Fruit fly (Drosophila melanogaster) whole organism, adult: ENCODE data around the gene pont.
A peak's percentile ranks its signal among the peaks of the same experiment; 100 is the strongest.

Source experiments
- CG11617 ChIP-seq: fragments of 200-800 bp; sonication (Bioruptor generic); optimal IDR thresholded peaks from 2 replicates; lab custom pipeline; 2017; ENCODE audit warnings: mild to moderate bottlenecking, missing biosample characterization, missing genetic modification reagents, missing genetic modification characterization
- CG12768 ChIP-seq: fragments of 200-800 bp; sonication (Bioruptor generic); optimal IDR thresholded peaks from 2 replicates; lab custom pipeline; 2017; ENCODE audit warnings: missing biosample characterization, missing genetic modification characterization, mild to moderate bottlenecking, moderate library complexity, missing genetic modification reagents
- CG14711 ChIP-seq: fragments of 200-800 bp; sonication (Bioruptor generic); optimal IDR thresholded peaks from 2 replicates; lab custom pipeline; 2018; ENCODE audit warnings: missing biosample characterization, mild to moderate bottlenecking, missing genetic modification characterization, moderate library complexity
- CG1620 ChIP-seq: fragments of 200-800 bp; sonication (Bioruptor generic); optimal IDR thresholded peaks from 2 replicates; lab custom pipeline; 2016; ENCODE audit warnings: missing biosample characterization, missing genetic modification characterization
- CG33017 ChIP-seq: fragments of 200-800 bp; sonication (Bioruptor generic); optimal IDR thresholded peaks from 2 replicates; lab custom pipeline; 2018; ENCODE audit warnings: missing biosample characterization, mild to moderate bottlenecking, missing genetic modification characterization, moderate library complexity
- CG5204 ChIP-seq: fragments of 200-800 bp; sonication (Bioruptor generic); optimal IDR thresholded peaks from 2 replicates; lab custom pipeline; 2016; ENCODE audit warnings: missing biosample characterization, missing genetic modification characterization
- CG7045 ChIP-seq: fragments of 200-800 bp; sonication (Bioruptor generic); optimal IDR thresholded peaks from 2 replicates; lab custom pipeline; 2017; ENCODE audit warnings: missing biosample characterization, mild to moderate bottlenecking, missing genetic modification characterization
- CG7101 ChIP-seq: fragments of 200-800 bp; sonication (Bioruptor generic); optimal IDR thresholded peaks from 2 replicates; lab custom pipeline; 2018; ENCODE audit warnings: missing biosample characterization, mild to moderate bottlenecking, missing genetic modification characterization, moderate library complexity
- Clk ChIP-seq: fragments of 200-800 bp; sonication (Bioruptor generic); optimal IDR thresholded peaks from 2 replicates; lab custom pipeline; 2017; ENCODE audit warnings: missing biosample characterization, missing genetic modification characterization
- Crg-1 ChIP-seq: fragments of 200-800 bp; sonication (Bioruptor generic); optimal IDR thresholded peaks from 2 replicates; lab custom pipeline; 2016; ENCODE audit warnings: missing biosample characterization, missing genetic modification characterization
- Hr96 ChIP-seq: fragments of 200-800 bp; sonication (Bioruptor generic); optimal IDR thresholded peaks from 2 replicates; lab custom pipeline; 2016; ENCODE audit warnings: missing biosample characterization, missing genetic modification characterization
- Mnt ChIP-seq: fragments of 200-800 bp; sonication (Bioruptor generic); optimal IDR thresholded peaks from 2 replicates; lab custom pipeline; 2016; ENCODE audit warnings: missing biosample characterization, mild to moderate bottlenecking, missing genetic modification characterization
- bab1 ChIP-seq: fragments of 200-800 bp; sonication (Bioruptor generic); optimal IDR thresholded peaks from 3 replicates; lab custom pipeline; 2019; ENCODE audit warnings: missing biosample characterization, mild to moderate bottlenecking, missing genetic modification characterization, moderate library complexity
- cic ChIP-seq: fragments of 200-800 bp; sonication (Bioruptor generic); optimal IDR thresholded peaks from 2 replicates; lab custom pipeline; 2017; ENCODE audit warnings: missing biosample characterization, mild to moderate bottlenecking, missing genetic modification characterization, moderate library complexity
- cnc ChIP-seq, 2 experiments: fragments of >200 bp; optimal IDR thresholded peaks; 2 replicates each; lab custom pipeline; 2017
- kay ChIP-seq: fragments of 200-800 bp; sonication (Bioruptor generic); peaks from one replicate; lab custom pipeline; 2016; ENCODE audit warnings: missing biosample characterization, missing genetic modification characterization, borderline replicate concordance
- ovo ChIP-seq: fragments of 200-800 bp; sonication (Bioruptor generic); optimal IDR thresholded peaks from 2 replicates; lab custom pipeline; 2016; ENCODE audit warnings: missing biosample characterization, missing genetic modification characterization
- pad ChIP-seq: fragments of 200-800 bp; sonication (Bioruptor generic); optimal IDR thresholded peaks from 3 replicates; lab custom pipeline; 2017; ENCODE audit warnings: missing biosample characterization, missing genetic modification characterization, mild to moderate bottlenecking, moderate library complexity, missing genetic modification reagents
- tj ChIP-seq: fragments of 200-800 bp; sonication (Bioruptor generic); optimal IDR thresholded peaks from 3 replicates; lab custom pipeline; 2017; ENCODE audit warnings: missing biosample characterization, mild to moderate bottlenecking, missing genetic modification characterization, moderate library complexity
- toe ChIP-seq: fragments of 200-800 bp; sonication (Bioruptor generic); optimal IDR thresholded peaks from 2 replicates; lab custom pipeline; 2016; ENCODE audit warnings: missing biosample characterization, missing genetic modification characterization

Gene pont

DNA sequence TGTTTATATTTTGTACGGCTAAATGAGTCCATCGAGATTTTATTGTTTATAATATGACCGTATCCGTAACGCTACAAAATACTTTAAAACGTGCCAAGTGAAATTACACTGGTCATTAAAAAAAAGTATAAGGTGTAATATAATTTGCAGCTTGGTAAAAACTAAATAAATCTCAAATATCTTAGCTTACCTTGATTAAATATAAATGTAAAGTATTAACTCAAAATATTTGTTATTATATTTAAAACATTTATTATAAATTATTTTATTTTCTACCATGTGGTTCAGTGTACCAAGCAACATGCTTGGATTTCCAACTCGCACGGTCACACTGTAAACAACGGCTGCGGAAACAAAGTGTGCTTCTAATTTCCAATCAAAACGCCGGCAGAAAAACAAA is at the start of gene pont, which contains the start of gene Sirt6:
Gene pont, plus strand, starts transcription at position 324 of the 400 bp plus-strand sequence.
Gene Sirt6, minus strand, starts transcription at position 50 of the 400 bp plus-strand sequence.
- peak; percentile 85 for TF ChIP-seq CG12768 (GFP tag; lab: Kevin White, UChicago)
- peak; percentile 54 for TF ChIP-seq cic (GFP tag; lab: Kevin White, UChicago)
- TF ChIP-seq cnc (optimal IDR thresholded peaks at IDR 0.05; lab: Kevin White, UChicago): no peak
- peak; percentile 81 for TF ChIP-seq Mnt (GFP tag; lab: Kevin White, UChicago)
- peak; percentile 59 for TF ChIP-seq tj (GFP tag; lab: Kevin White, UChicago)
- TF ChIP-seq CG33017 (tag; lab: Kevin White, UChicago): peak; percentile 96
- peak; percentile 38 for TF ChIP-seq ovo (GFP tag; lab: Kevin White, UChicago)
- peak; percentile 97 for TF ChIP-seq CG7101 (tag; lab: Kevin White, UChicago)
- TF ChIP-seq Clk (GFP tag; lab: Kevin White, UChicago): peak; percentile 50
- peak; percentile 63 for TF ChIP-seq CG5204 (GFP tag; lab: Kevin White, UChicago)
- peak; percentile 96 for TF ChIP-seq CG14711 (tag; lab: Kevin White, UChicago)
- TF ChIP-seq pad: peak; percentile 79
- TF ChIP-seq CG1620 (GFP tag; lab: Kevin White, UChicago): no peak
- TF ChIP-seq Crg-1 (GFP tag; lab: Kevin White, UChicago): peak; percentile 68
- peak; percentile 26 for TF ChIP-seq toe (GFP tag; lab: Kevin White, UChicago)
- TF ChIP-seq Hr96 (GFP tag; lab: Kevin White, UChicago): peak; percentile 2
- peak; percentile 90 for TF ChIP-seq CG11617
- TF ChIP-seq kay (GFP tag; lab: Kevin White, UChicago): peak; percentile 28
- TF ChIP-seq CG7045 (GFP tag; lab: Kevin White, UChicago): peak; percentile 93
- peak; percentile 92 for TF ChIP-seq bab1 (GFP tag; lab: Kevin White, UChicago)

- no peak for TF ChIP-seq kay (GFP tag; lab: Kevin White, UChicago)
- TF ChIP-seq CG33017 (tag; lab: Kevin White, UChicago): no peak
- peak; percentile 30 for TF ChIP-seq bab1 (GFP tag; lab: Kevin White, UChicago)
- peak; percentile 54 for TF ChIP-seq CG12768 (GFP tag; lab: Kevin White, UChicago)
- TF ChIP-seq Hr96 (GFP tag; lab: Kevin White, UChicago): peak; percentile 20
- no peak for TF ChIP-seq CG1620 (GFP tag; lab: Kevin White, UChicago)
- TF ChIP-seq Mnt (GFP tag; lab: Kevin White, UChicago): peak; percentile 21
- no peak for TF ChIP-seq Crg-1 (GFP tag; lab: Kevin White, UChicago)
- no peak for TF ChIP-seq CG7045 (GFP tag; lab: Kevin White, UChicago)
- TF ChIP-seq cic (GFP tag; lab: Kevin White, UChicago): peak; percentile 32
- TF ChIP-seq tj (GFP tag; lab: Kevin White, UChicago): peak; percentile 97
- TF ChIP-seq CG5204 (GFP tag; lab: Kevin White, UChicago): no peak
- no peak for TF ChIP-seq pad
- TF ChIP-seq Clk (GFP tag; lab: Kevin White, UChicago): no peak
- TF ChIP-seq CG7101 (tag; lab: Kevin White, UChicago): no peak
Measured at dm6 chr3R:10212799-10213198, 49.1 kb upstream of the pont start, which contains the start of gene Timp. Gene Timp, minus strand, starts transcription at chr3R:10213007.

DNA sequence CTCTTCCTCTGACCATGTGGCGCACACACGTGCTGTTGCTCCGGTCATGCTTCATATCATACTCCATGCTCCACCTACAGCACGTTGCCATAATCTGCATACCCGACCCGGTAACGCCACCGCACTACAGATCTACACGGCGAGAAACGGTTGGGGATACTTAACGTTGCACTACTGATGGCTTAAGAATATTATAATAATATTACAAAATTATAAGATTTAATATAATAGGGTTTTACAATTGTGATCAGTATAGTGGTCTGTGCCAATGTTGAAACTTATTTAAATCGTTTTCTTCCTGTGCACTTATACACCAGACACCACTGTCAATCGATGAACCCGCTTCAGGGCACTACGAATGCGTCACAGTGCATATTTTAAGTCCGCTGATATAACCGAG is 48.5 kb upstream of the pont start:
- TF ChIP-seq Mnt (GFP tag; lab: Kevin White, UChicago): no peak
- peak; percentile 72 for TF ChIP-seq CG14711 (tag; lab: Kevin White, UChicago)
- peak; percentile 28 for TF ChIP-seq tj (GFP tag; lab: Kevin White, UChicago)
- TF ChIP-seq CG5204 (GFP tag; lab: Kevin White, UChicago): peak; percentile 15
- no peak for TF ChIP-seq Hr96 (GFP tag; lab: Kevin White, UChicago)
- TF ChIP-seq Crg-1 (GFP tag; lab: Kevin White, UChicago): peak; percentile 19
- peak; percentile 87 for TF ChIP-seq CG12768 (GFP tag; lab: Kevin White, UChicago)
- TF ChIP-seq CG7045 (GFP tag; lab: Kevin White, UChicago): peak; percentile 90
- peak; percentile 72 for TF ChIP-seq bab1 (GFP tag; lab: Kevin White, UChicago)
- no peak for TF ChIP-seq ovo (GFP tag; lab: Kevin White, UChicago)
- TF ChIP-seq CG7101 (tag; lab: Kevin White, UChicago): peak; percentile 78
- TF ChIP-seq cic (GFP tag; lab: Kevin White, UChicago): peak; percentile 20
- no peak for TF ChIP-seq CG1620 (GFP tag; lab: Kevin White, UChicago)
- peak; percentile 57 for TF ChIP-seq CG11617
- peak; percentile 62 for TF ChIP-seq Clk (GFP tag; lab: Kevin White, UChicago)
- peak; percentile 59 for TF ChIP-seq kay (GFP tag; lab: Kevin White, UChicago)
- peak; percentile 30 for TF ChIP-seq toe (GFP tag; lab: Kevin White, UChicago)
- TF ChIP-seq cnc (optimal IDR thresholded peaks at IDR 0.05; lab: Kevin White, UChicago): no peak
- TF ChIP-seq CG33017 (tag; lab: Kevin White, UChicago): peak; percentile 89
- peak; percentile 29 for TF ChIP-seq pad

dm6 chr3R:10217998-10218397 is 43.9 kb upstream of the pont start:
- TF ChIP-seq Crg-1 (GFP tag; lab: Kevin White, UChicago) (no peak), ovo (GFP tag; lab: Kevin White, UChicago) (no peak), CG33017 (tag; lab: Kevin White, UChicago) (no peak), Hr96 (GFP tag; lab: Kevin White, UChicago) (no peak), Clk (GFP tag; lab: Kevin White, UChicago) (no peak), CG1620 (GFP tag; lab: Kevin White, UChicago) (no peak), CG7045 (GFP tag; lab: Kevin White, UChicago) (no peak), cnc (optimal IDR thresholded peaks at IDR 0.05; lab: Kevin White, UChicago) (no peak), pad (no peak), tj (GFP tag; lab: Kevin White, UChicago) (no peak), kay (GFP tag; lab: Kevin White, UChicago) (no peak), CG12768 (GFP tag; lab: Kevin White, UChicago) (no peak), CG7101 (tag; lab: Kevin White, UChicago) (no peak)

DNA sequence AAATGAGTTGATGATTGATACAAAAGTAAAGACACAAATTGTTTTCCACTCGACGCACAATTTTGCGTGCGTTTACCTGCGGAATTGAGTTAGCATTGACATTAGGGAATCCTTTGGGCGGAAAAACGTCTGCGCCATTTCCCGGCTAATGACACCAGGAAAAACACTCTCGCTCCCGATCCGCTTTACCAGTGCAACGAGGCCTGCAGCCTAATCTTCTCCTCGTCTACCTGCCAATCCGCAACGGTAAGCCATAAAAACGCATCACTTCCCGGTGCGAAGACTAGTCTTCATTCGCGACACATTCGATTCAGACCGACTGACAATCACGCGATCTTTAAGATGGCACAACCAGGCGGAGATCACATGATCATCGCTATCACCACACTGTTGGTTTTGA is 39.5 kb upstream of the pont start, which contains the start of gene CG12420:
Gene CG12420, plus strand, starts transcription at position 283 of the 400 bp plus-strand sequence.
- no peak for TF ChIP-seq ovo (GFP tag; lab: Kevin White, UChicago)
- TF ChIP-seq cic (GFP tag; lab: Kevin White, UChicago): no peak
- TF ChIP-seq CG7045 (GFP tag; lab: Kevin White, UChicago): no peak
- no peak for TF ChIP-seq Hr96 (GFP tag; lab: Kevin White, UChicago)
- TF ChIP-seq kay (GFP tag; lab: Kevin White, UChicago): no peak
- TF ChIP-seq cnc (optimal IDR thresholded peaks at IDR 0.05; lab: Kevin White, UChicago): no peak
- TF ChIP-seq tj (GFP tag; lab: Kevin White, UChicago): no peak
- TF ChIP-seq toe (GFP tag; lab: Kevin White, UChicago): no peak
- TF ChIP-seq bab1 (GFP tag; lab: Kevin White, UChicago): no peak
- TF ChIP-seq pad: no peak
- no peak for TF ChIP-seq Mnt (GFP tag; lab: Kevin White, UChicago)
- no peak for TF ChIP-seq CG14711 (tag; lab: Kevin White, UChicago)
- no peak for TF ChIP-seq CG1620 (GFP tag; lab: Kevin White, UChicago)
- TF ChIP-seq CG12768 (GFP tag; lab: Kevin White, UChicago): no peak
- no peak for TF ChIP-seq CG5204 (GFP tag; lab: Kevin White, UChicago)
- no peak for TF ChIP-seq CG7101 (tag; lab: Kevin White, UChicago)
- TF ChIP-seq CG33017 (tag; lab: Kevin White, UChicago): no peak
- no peak for TF ChIP-seq CG11617
- no peak for TF ChIP-seq Crg-1 (GFP tag; lab: Kevin White, UChicago)
